Worm (Caenorhabditis elegans) whole organism, midembryonic: ENCODE measurements around the gene Y60C6A.3.

Experiments used
- T22C8.4 ChIP-seq: fragments of 200-800 bp; sonication (Bioruptor generic); IDR thresholded peaks from 2 replicates; pipeline ENCODE4 v1.3.6; 2022; ENCODE audit warnings: missing genetic modification characterization, missing compliant biosample characterization
- cog-1 ChIP-seq: sonication (generic microtip); optimal IDR thresholded peaks from 2 replicates; lab custom pipeline; 2016; ENCODE audit warnings: missing genetic modification characterization, missing compliant biosample characterization
- flt-1 ChIP-seq: fragments of 200-800 bp; sonication (Bioruptor generic); IDR thresholded peaks from 2 replicates; pipeline ENCODE4 v1.3.6; 2022; ENCODE audit warnings: missing genetic modification characterization, missing compliant biosample characterization
- med-1 ChIP-seq: sonication (generic microtip); optimal IDR thresholded peaks from 2 replicates; lab custom pipeline; 2017; ENCODE audit warnings: missing genetic modification characterization, mild to moderate bottlenecking, missing compliant biosample characterization, antibody characterized with exemption, missing genetic modification reagents; ENCODE audit not compliant: insufficient read depth
- ref-1 ChIP-seq: fragments of 200-800 bp; sonication (Bioruptor generic); conservative IDR thresholded peaks from 2 replicates; pipeline ENCODE4 v1.3.6; 2022; ENCODE audit warnings: missing genetic modification reagents, missing genetic modification characterization, missing compliant biosample characterization
- ztf-23 ChIP-seq: fragments of 200-800 bp; sonication (Bioruptor generic); IDR thresholded peaks from 2 replicates; pipeline ENCODE4 v1.3.6; 2022; ENCODE audit warnings: missing genetic modification reagents, missing genetic modification characterization, missing compliant biosample characterization

- no peak for TF ChIP-seq ztf-23 (GFP tag; lab: Robert Waterston, UW)
- TF ChIP-seq flt-1 = no peak
- TF ChIP-seq T22C8.4 (GFP tag; lab: Robert Waterston, UW) = no peak
- no peak for TF ChIP-seq ref-1
- no peak for TF ChIP-seq cog-1 (tag; lab: Kevin White, UChicago)
- no peak for TF ChIP-seq med-1 (GFP tag; lab: Kevin White, UChicago)
Observed at ce11 chrV:4755308-4756029, 30.1 kb upstream of the Y60C6A.3 start, which contains the start of gene pgl-3.
